Fruit fly (Drosophila melanogaster): Measurements from ENCODE around the gene WDY.
"Not testable (repeated sequence)": the region's sequence is repeated elsewhere in the genome, so short reads cannot be mapped to it uniquely, and the experiment has no call there.

Gene WDY

dm6 chrY:2273122-2273521, at the start of gene WDY:
Gene WDY, plus strand, starts transcription at chrY:2273422.
- not testable (repeated sequence) for TF ChIP-seq noc (tag; optimal IDR thresholded peaks at IDR 0.05)
